Worm (Caenorhabditis elegans) whole organism, mixed stage, embryonic: Measurements from ENCODE around the gene copb-2.

Experiments
- M03D4.4 ChIP-seq: sonication (generic microtip); optimal IDR thresholded peaks from 2 replicates; lab custom pipeline; 2017; ENCODE audit warnings: mild to moderate bottlenecking, missing genetic modification characterization, missing compliant biosample characterization
- bed-3 ChIP-seq: fragments of 200-800 bp; sonication (Bioruptor generic); optimal IDR thresholded peaks from 3 replicates; lab custom pipeline; 2018; ENCODE audit warnings: mild to moderate bottlenecking, missing genetic modification characterization, moderate library complexity, missing compliant biosample characterization
- blmp-1 ChIP-seq: fragments of 150-350 bp; optimal IDR thresholded peaks from 2 replicates; lab custom pipeline; 2014; ENCODE audit warnings: missing biosample characterization, missing genetic modification characterization
- ceh-39 ChIP-seq: fragments of 150-350 bp; optimal IDR thresholded peaks from 2 replicates; lab custom pipeline; 2014; ENCODE audit warnings: missing biosample characterization, missing genetic modification characterization
- ceh-43 ChIP-seq: fragments of 200-800 bp; sonication (Bioruptor generic); optimal IDR thresholded peaks from 2 replicates; lab custom pipeline; 2018; ENCODE audit warnings: mild to moderate bottlenecking, missing genetic modification characterization, moderate library complexity, missing compliant biosample characterization
- ceh-83 ChIP-seq: fragments of 200-800 bp; sonication (Bioruptor generic); optimal IDR thresholded peaks from 2 replicates; lab custom pipeline; 2018; ENCODE audit warnings: mild to moderate bottlenecking, missing genetic modification characterization, missing compliant biosample characterization
- ces-1 ChIP-seq: fragments of 150-350 bp; optimal IDR thresholded peaks from 2 replicates; lab custom pipeline; 2014; ENCODE audit warnings: missing biosample characterization, missing genetic modification reagents, missing genetic modification characterization
- cnd-1 ChIP-seq: fragments of 200-800 bp; sonication (Bioruptor generic); optimal IDR thresholded peaks from 2 replicates; lab custom pipeline; 2018; ENCODE audit warnings: mild to moderate bottlenecking, missing genetic modification characterization, missing compliant biosample characterization
- drap-1 ChIP-seq: fragments of 200-800 bp; sonication (Bioruptor generic); optimal IDR thresholded peaks from 3 replicates; lab custom pipeline; 2018; ENCODE audit warnings: mild to moderate bottlenecking, missing genetic modification characterization, missing compliant biosample characterization
- elt-1 ChIP-seq: sonication (generic microtip); optimal IDR thresholded peaks from 2 replicates; lab custom pipeline; 2017; ENCODE audit warnings: missing genetic modification characterization, mild to moderate bottlenecking, missing compliant biosample characterization, antibody characterized with exemption, moderate library complexity, borderline replicate concordance; ENCODE audit not compliant: insufficient read depth
- elt-3 ChIP-seq: fragments of 150-350 bp; optimal IDR thresholded peaks from 2 replicates; lab custom pipeline; 2014; ENCODE audit warnings: missing biosample characterization, missing genetic modification characterization
- flh-1 ChIP-seq: fragments of 200-800 bp; sonication (Bioruptor generic); optimal IDR thresholded peaks from 2 replicates; lab custom pipeline; 2018; ENCODE audit warnings: mild to moderate bottlenecking, missing genetic modification characterization, moderate library complexity, missing compliant biosample characterization
- ham-2 ChIP-seq: fragments of 200-800 bp; sonication (Bioruptor generic); optimal IDR thresholded peaks from 2 replicates; lab custom pipeline; 2018; ENCODE audit warnings: mild to moderate bottlenecking, missing genetic modification characterization, missing compliant biosample characterization
- hlh-1 ChIP-seq: fragments of 150-350 bp; optimal IDR thresholded peaks from 2 replicates; lab custom pipeline; 2014; ENCODE audit warnings: missing biosample characterization, missing genetic modification reagents, missing genetic modification characterization
- lin-13 ChIP-seq: fragments of 150-350 bp; optimal IDR thresholded peaks from 2 replicates; lab custom pipeline; 2014; ENCODE audit warnings: missing biosample characterization, missing genetic modification characterization
- lin-32 ChIP-seq: fragments of 200-800 bp; sonication (Bioruptor generic); optimal IDR thresholded peaks from 2 replicates; lab custom pipeline; 2018; ENCODE audit warnings: mild to moderate bottlenecking, missing genetic modification characterization, missing compliant biosample characterization
- lsy-2 ChIP-seq: fragments of 150-350 bp; optimal IDR thresholded peaks from 2 replicates; lab custom pipeline; 2014; ENCODE audit warnings: missing biosample characterization, missing genetic modification characterization
- mab-5 ChIP-seq: fragments of 150-350 bp; optimal IDR thresholded peaks from 2 replicates; lab custom pipeline; 2014; ENCODE audit warnings: missing biosample characterization, missing genetic modification characterization
- mep-1 ChIP-seq: fragments of 150-350 bp; optimal IDR thresholded peaks from 2 replicates; lab custom pipeline; 2017; ENCODE audit warnings: missing biosample characterization, missing genetic modification reagents, missing genetic modification characterization, inconsistent platforms
- mls-2 ChIP-seq: sonication (generic microtip); optimal IDR thresholded peaks from 2 replicates; lab custom pipeline; 2016; ENCODE audit warnings: mild to moderate bottlenecking, missing genetic modification characterization, moderate library complexity, missing compliant biosample characterization
- nhr-12 ChIP-seq: fragments of 150-350 bp; optimal IDR thresholded peaks from 2 replicates; lab custom pipeline; 2014; ENCODE audit warnings: missing biosample characterization, missing genetic modification characterization
- nhr-2 ChIP-seq: fragments of 150-350 bp; optimal IDR thresholded peaks from 2 replicates; lab custom pipeline; 2014; ENCODE audit warnings: missing biosample characterization, missing genetic modification characterization
- nhr-237 ChIP-seq: fragments of 150-350 bp; optimal IDR thresholded peaks from 2 replicates; lab custom pipeline; 2014; ENCODE audit warnings: missing biosample characterization, missing genetic modification characterization
- nhr-28 ChIP-seq: fragments of 150-350 bp; optimal IDR thresholded peaks from 2 replicates; lab custom pipeline; 2014; ENCODE audit warnings: missing biosample characterization, missing genetic modification characterization
- nhr-76 ChIP-seq: sonication (generic microtip); optimal IDR thresholded peaks from 2 replicates; lab custom pipeline; 2017; ENCODE audit warnings: missing biosample characterization, missing genetic modification characterization
- pha-4 ChIP-seq: fragments of 150-350 bp; optimal IDR thresholded peaks from 2 replicates; lab custom pipeline; 2018; ENCODE audit warnings: missing biosample characterization, missing genetic modification reagents, missing genetic modification characterization
- sem-2 ChIP-seq: fragments of 200-800 bp; sonication (Bioruptor generic); optimal IDR thresholded peaks from 2 replicates; lab custom pipeline; 2018; ENCODE audit warnings: mild to moderate bottlenecking, missing genetic modification characterization, missing compliant biosample characterization
- snpc-4 ChIP-seq: fragments of 150-350 bp; optimal IDR thresholded peaks from 2 replicates; lab custom pipeline; 2014; ENCODE audit warnings: missing biosample characterization, missing genetic modification characterization
- sptf-1 ChIP-seq: sonication (generic microtip); optimal IDR thresholded peaks from 2 replicates; lab custom pipeline; 2017; ENCODE audit warnings: mild to moderate bottlenecking, missing genetic modification characterization, moderate library complexity, missing compliant biosample characterization
- tbx-8 ChIP-seq: fragments of 200-800 bp; sonication (Bioruptor generic); optimal IDR thresholded peaks from 2 replicates; lab custom pipeline; 2018; ENCODE audit warnings: mild to moderate bottlenecking, missing genetic modification characterization, moderate library complexity, missing compliant biosample characterization
- unc-120 ChIP-seq: sonication (generic microtip); optimal IDR thresholded peaks from 2 replicates; lab custom pipeline; 2017; ENCODE audit warnings: missing genetic modification characterization, missing compliant biosample characterization; ENCODE audit not compliant: poor library complexity, severe bottlenecking
- unc-39 ChIP-seq: fragments of 150-350 bp; optimal IDR thresholded peaks from 2 replicates; lab custom pipeline; 2014; ENCODE audit warnings: missing biosample characterization, missing genetic modification characterization
- unc-62 ChIP-seq: fragments of 150-350 bp; optimal IDR thresholded peaks from 2 replicates; lab custom pipeline; 2014; ENCODE audit warnings: missing biosample characterization, missing genetic modification reagents, missing genetic modification characterization
- zip-8 ChIP-seq: fragments of 150-350 bp; optimal IDR thresholded peaks from 2 replicates; lab custom pipeline; 2014; ENCODE audit warnings: missing biosample characterization, missing genetic modification characterization
- ztf-11 ChIP-seq: fragments of 150-350 bp; optimal IDR thresholded peaks from 2 replicates; lab custom pipeline; 2014; ENCODE audit warnings: missing biosample characterization, missing genetic modification characterization

Gene copb-2

DNA sequence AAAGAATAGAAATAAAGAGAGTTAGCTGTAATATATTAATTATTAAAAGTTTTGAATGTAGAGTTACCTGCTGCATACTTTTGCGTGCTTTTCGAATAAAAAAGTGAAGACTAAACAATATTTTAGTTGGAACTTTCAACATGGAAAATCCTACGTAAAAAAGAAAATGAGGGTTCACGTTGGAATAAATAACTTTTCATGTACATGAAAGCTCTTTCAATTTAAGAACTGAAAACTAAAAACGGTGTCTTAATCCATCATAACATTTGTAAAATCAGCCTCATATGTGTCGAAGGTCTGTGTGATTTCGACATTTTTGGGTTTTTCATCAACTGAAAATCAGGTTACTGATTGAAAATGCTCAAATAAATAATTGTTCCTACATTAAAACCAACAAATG is 46.7 kb downstream of the copb-2 start, which contains the start of gene ttr-9:
Gene ttr-9, minus strand, starts transcription at position 101 of the 400 bp plus-strand sequence.
- TF ChIP-seq pha-4 (tag; lab: Kevin White, UChicago) (no peak), elt-1 (no peak), nhr-12 (no peak), ceh-39 (tag; lab: Kevin White, UChicago) (no peak), tbx-8 (GFP tag; lab: Kevin White, UChicago) (no peak), bed-3 (GFP tag; lab: Kevin White, UChicago) (no peak), sptf-1 (tag; lab: Kevin White, UChicago) (no peak), cnd-1 (tag; lab: Kevin White, UChicago) (no peak), nhr-2 (tag; lab: Kevin White, UChicago) (no peak), lsy-2 (tag; lab: Kevin White, UChicago) (no peak), unc-39 (tag; lab: Kevin White, UChicago) (no peak), blmp-1 (tag; lab: Kevin White, UChicago) (no peak), unc-120 (tag; lab: Kevin White, UChicago) (no peak), nhr-237 (tag; lab: Kevin White, UChicago) (no peak)

DNA sequence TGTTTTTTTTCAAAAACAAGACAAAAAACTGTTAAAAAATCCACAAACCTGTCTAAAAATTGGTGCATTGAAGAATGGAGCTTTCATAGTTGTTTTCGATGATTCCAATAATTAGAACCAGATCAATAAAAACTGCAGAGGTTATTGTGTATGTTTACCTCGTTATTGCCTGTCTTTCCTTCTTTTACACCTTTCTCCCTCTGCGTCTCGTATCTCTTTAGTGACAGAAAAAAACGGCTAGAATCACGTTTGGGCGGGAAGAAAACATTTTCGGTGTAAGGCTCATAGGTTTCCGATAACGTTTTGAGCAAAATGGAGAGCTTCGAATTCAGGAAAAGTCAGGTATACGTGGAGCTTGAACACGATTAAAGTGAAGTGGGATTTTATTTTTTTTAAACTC is 49.1 kb downstream of the copb-2 start, which contains the start of gene ethe-1:
Gene ethe-1, minus strand, starts transcription at position 150 of the 400 bp plus-strand sequence.
- no peak for TF ChIP-seq cnd-1 (tag; lab: Kevin White, UChicago)
- no peak for TF ChIP-seq M03D4.4 (tag; lab: Kevin White, UChicago)
- no peak for TF ChIP-seq hlh-1
- no peak for TF ChIP-seq ztf-11 (tag; lab: Kevin White, UChicago)
- no peak for TF ChIP-seq lin-13 (tag; lab: Kevin White, UChicago)
- TF ChIP-seq unc-120 (tag; lab: Kevin White, UChicago), result no peak
- TF ChIP-seq flh-1 (GFP tag; lab: Kevin White, UChicago), result no peak
- TF ChIP-seq elt-1, result no peak
- no peak for TF ChIP-seq elt-3 (tag; lab: Kevin White, UChicago)
- TF ChIP-seq mab-5 (tag; lab: Kevin White, UChicago), result no peak
- TF ChIP-seq tbx-8 (GFP tag; lab: Kevin White, UChicago), result no peak
- TF ChIP-seq mls-2 (tag; lab: Kevin White, UChicago), result no peak
- TF ChIP-seq lin-32 (GFP tag; lab: Kevin White, UChicago), result no peak
- TF ChIP-seq unc-39 (tag; lab: Kevin White, UChicago), result no peak
- TF ChIP-seq snpc-4 (tag; lab: Kevin White, UChicago), result no peak

DNA sequence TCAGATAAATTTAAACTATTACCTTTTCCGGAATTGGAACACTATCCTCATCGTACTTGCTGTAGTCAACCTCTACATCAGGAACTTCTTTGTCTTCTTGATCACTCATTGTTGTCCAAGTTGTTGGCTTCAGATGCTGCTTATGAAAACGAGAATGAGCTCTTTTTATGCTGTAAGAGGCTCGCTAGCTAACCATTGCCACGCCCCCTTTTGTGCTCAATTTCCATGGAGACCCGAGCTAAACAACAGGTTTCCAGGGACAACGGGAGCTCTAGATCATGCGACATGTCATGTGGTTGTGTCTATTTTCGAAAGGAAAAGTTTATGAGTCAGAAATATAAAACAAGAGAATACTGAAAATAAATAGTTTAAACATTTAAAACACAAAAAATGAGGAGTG is 50.9 kb downstream of the copb-2 start, which contains the start of gene C33A12.4:
Gene C33A12.4, minus strand, starts transcription at position 131 of the 400 bp plus-strand sequence.
- no peak for TF ChIP-seq lin-32 (GFP tag; lab: Kevin White, UChicago)
- TF ChIP-seq pha-4 (tag; lab: Kevin White, UChicago), result no peak
- TF ChIP-seq, all 35 proteins: peak for 0

DNA sequence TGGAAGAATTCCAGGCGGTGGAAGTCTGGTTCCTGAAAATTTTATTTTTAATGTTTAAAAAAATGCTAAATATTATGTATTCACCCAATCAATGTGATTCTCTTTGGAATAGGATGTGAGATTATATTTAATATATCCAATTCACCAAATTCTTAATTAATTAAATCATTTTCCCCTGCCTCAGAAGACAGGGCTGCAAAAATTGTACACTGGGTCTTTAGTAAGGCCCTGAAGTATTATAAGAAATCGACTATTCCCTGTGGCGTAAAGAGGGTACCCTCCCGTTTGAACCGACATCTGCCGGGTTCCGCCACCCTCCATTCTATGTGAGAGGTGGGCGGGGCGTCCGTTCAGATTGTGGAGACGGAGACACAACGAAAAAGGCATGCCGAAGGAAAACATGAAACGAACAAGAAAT is 51.7 kb downstream of the copb-2 start:
- TF ChIP-seq lsy-2 (tag; lab: Kevin White, UChicago) (peak; percentile 1), unc-120 (tag; lab: Kevin White, UChicago) (peak; percentile 9), ceh-43 (GFP tag; lab: Kevin White, UChicago) (no peak), nhr-237 (tag; lab: Kevin White, UChicago) (peak; percentile 18), lin-13 (tag; lab: Kevin White, UChicago) (no peak), flh-1 (GFP tag; lab: Kevin White, UChicago) (peak; percentile 7), ces-1 (GFP tag; lab: Kevin White, UChicago) (peak; percentile 90), elt-1 (no peak), hlh-1 (no peak), mls-2 (tag; lab: Kevin White, UChicago) (peak; percentile 52), sptf-1 (tag; lab: Kevin White, UChicago) (peak; percentile 23), elt-3 (tag; lab: Kevin White, UChicago) (peak; percentile 33), tbx-8 (GFP tag; lab: Kevin White, UChicago) (no peak), blmp-1 (tag; lab: Kevin White, UChicago) (peak; percentile 44), bed-3 (GFP tag; lab: Kevin White, UChicago) (no peak), nhr-76 (tag; lab: Kevin White, UChicago) (no peak), nhr-2 (tag; lab: Kevin White, UChicago) (peak; percentile 21), ztf-11 (tag; lab: Kevin White, UChicago) (no peak), unc-39 (tag; lab: Kevin White, UChicago) (no peak), nhr-28 (no peak), unc-62 (GFP tag; lab: Kevin White, UChicago) (peak; percentile 1), snpc-4 (tag; lab: Kevin White, UChicago) (no peak), mab-5 (tag; lab: Kevin White, UChicago) (no peak), drap-1 (GFP tag; lab: Kevin White, UChicago) (no peak), nhr-12 (no peak), ceh-83 (no peak), sem-2 (no peak), mep-1 (tag; lab: Kevin White, UChicago) (peak; percentile 18), zip-8 (tag; lab: Kevin White, UChicago) (no peak), lin-32 (GFP tag; lab: Kevin White, UChicago) (no peak), ham-2 (GFP tag; lab: Kevin White, UChicago) (no peak), M03D4.4 (tag; lab: Kevin White, UChicago) (no peak), ceh-39 (tag; lab: Kevin White, UChicago) (peak; percentile 20), cnd-1 (tag; lab: Kevin White, UChicago) (peak; percentile 24), pha-4 (tag; lab: Kevin White, UChicago) (peak; percentile 26)
